Worm (Caenorhabditis elegans) whole organism, L1 larva: ENCODE data around the gene fzr-1.

Experiments used
- egl-27 ChIP-seq, 2 experiments: fragments of 150-350 bp in 1 of 2; sonication (generic microtip); optimal IDR thresholded peaks; 3 replicates each; lab custom pipeline; 2017 to 2018; ENCODE audit warnings: missing biosample characterization in 2 of 2, missing genetic modification characterization in 2 of 2, missing genetic modification reagents in 2 of 2
- hlh-17 ChIP-seq: fragments of 200-800 bp; sonication (Bioruptor generic); optimal IDR thresholded peaks from 2 replicates; lab custom pipeline; 2018; ENCODE audit warnings: missing genetic modification characterization, mild to moderate bottlenecking, missing compliant biosample characterization, moderate library complexity, borderline replicate concordance
- lin-13 ChIP-seq: fragments of 150-350 bp; optimal IDR thresholded peaks from 2 replicates; lab custom pipeline; 2014; ENCODE audit warnings: missing biosample characterization, missing genetic modification reagents, missing genetic modification characterization
- mdl-1 ChIP-seq, 2 experiments: fragments of 150-350 bp; optimal IDR thresholded peaks; 2 replicates each; lab custom pipeline; 2014 to 2017; ENCODE audit warnings: missing biosample characterization in 2 of 2, missing genetic modification characterization in 2 of 2, inconsistent platforms in 1 of 2
- nhr-28 ChIP-seq: fragments of 150-350 bp; optimal IDR thresholded peaks from 2 replicates; lab custom pipeline; 2014; ENCODE audit warnings: missing biosample characterization, missing genetic modification characterization
- nhr-47 ChIP-seq: sonication (generic microtip); optimal IDR thresholded peaks from 2 replicates; lab custom pipeline; 2016; ENCODE audit warnings: mild to moderate bottlenecking, missing genetic modification characterization, moderate library complexity, missing compliant biosample characterization
- nhr-71 ChIP-seq: sonication (generic microtip); optimal IDR thresholded peaks from 2 replicates; lab custom pipeline; 2016; ENCODE audit warnings: mild to moderate bottlenecking, missing genetic modification characterization, moderate library complexity, missing compliant biosample characterization
- nhr-77 ChIP-seq: fragments of 150-350 bp; optimal IDR thresholded peaks from 2 replicates; lab custom pipeline; 2014; ENCODE audit warnings: missing biosample characterization, missing genetic modification characterization
- snpc-4 ChIP-seq: fragments of 150-350 bp; optimal IDR thresholded peaks from 2 replicates; lab custom pipeline; 2014; ENCODE audit warnings: missing biosample characterization, missing genetic modification characterization
- tbx-2 ChIP-seq: sonication (generic microtip); optimal IDR thresholded peaks from 2 replicates; lab custom pipeline; 2016; ENCODE audit warnings: missing genetic modification characterization, missing compliant biosample characterization
- zag-1 ChIP-seq: fragments of 150-350 bp; optimal IDR thresholded peaks from 2 replicates; lab custom pipeline; 2014; ENCODE audit warnings: missing biosample characterization, missing genetic modification characterization

ce11 chrII:9596401-9596800, 47.9 kb downstream of the fzr-1 start, which contains the start of gene E02H1.6:
- no peak for TF ChIP-seq nhr-71 (tag; lab: Kevin White, UChicago)
- TF ChIP-seq egl-27 (tag; optimal IDR thresholded peaks at IDR 0.05; lab: Kevin White, UChicago), result no peak
- no peak for TF ChIP-seq snpc-4 (tag; lab: Kevin White, UChicago)
- TF ChIP-seq zag-1 (tag; lab: Kevin White, UChicago), result no peak
- TF ChIP-seq mdl-1 (tag; optimal IDR thresholded peaks at IDR 0.05; lab: Kevin White, UChicago), result no peak
- no peak for TF ChIP-seq nhr-77 (tag; lab: Kevin White, UChicago)
- no peak for TF ChIP-seq lin-13 (GFP tag; lab: Kevin White, UChicago)
- no peak for TF ChIP-seq hlh-17 (GFP tag; lab: Kevin White, UChicago)
- no peak for TF ChIP-seq nhr-28 (tag; lab: Kevin White, UChicago)
- no peak for TF ChIP-seq tbx-2 (tag; lab: Kevin White, UChicago)
- no peak for TF ChIP-seq nhr-47 (tag; lab: Kevin White, UChicago)
